Fruit fly (Drosophila melanogaster): ENCODE measurements around the gene Hpr1.

- TF ChIP-seq CG1621 (tag; optimal IDR thresholded peaks at IDR 0.05) (peak; percentile 81), CG15336 (GFP tag; IDR thresholded peaks at IDR 0.05) (peak; percentile 96)
These were observed 12.8 kb upstream of the Hpr1 start for dm6 chr3R:5833948-5834504.

All from whole organism, prepupa.